Worm (Caenorhabditis elegans) whole organism, L3 larva: ENCODE data around the gene nemp-1.

ENCODE experiments used
- R02D3.7 ChIP-seq: fragments of 150-350 bp; optimal IDR thresholded peaks from 2 replicates; lab custom pipeline; 2014; ENCODE audit warnings: missing biosample characterization, missing genetic modification characterization
- ZK546.5 ChIP-seq: sonication (generic microtip); optimal IDR thresholded peaks from 2 replicates; lab custom pipeline; 2017; ENCODE audit warnings: missing biosample characterization, missing genetic modification characterization
- aly-2 ChIP-seq: fragments of 150-350 bp; optimal IDR thresholded peaks from 2 replicates; lab custom pipeline; 2014; ENCODE audit warnings: missing biosample characterization, missing genetic modification characterization
- ama-1 ChIP-seq: fragments of 150-350 bp; optimal IDR thresholded peaks from 2 replicates; lab custom pipeline; 2018
- ceh-16 ChIP-seq: sonication (generic microtip); optimal IDR thresholded peaks from 2 replicates; lab custom pipeline; 2017; ENCODE audit warnings: missing biosample characterization, missing genetic modification characterization
- ceh-28 ChIP-seq: fragments of 150-350 bp; optimal IDR thresholded peaks from 2 replicates; lab custom pipeline; 2014; ENCODE audit warnings: missing biosample characterization, missing genetic modification reagents, missing genetic modification characterization
- ceh-9 ChIP-seq: sonication (generic microtip); optimal IDR thresholded peaks from 2 replicates; lab custom pipeline; 2018; ENCODE audit warnings: missing biosample characterization, missing genetic modification characterization
- egl-27 ChIP-seq: sonication (generic microtip); optimal IDR thresholded peaks from 4 replicates; lab custom pipeline; 2017; ENCODE audit warnings: missing biosample characterization, missing genetic modification reagents, missing genetic modification characterization
- egl-5 ChIP-seq: fragments of 150-350 bp; optimal IDR thresholded peaks from 2 replicates; lab custom pipeline; 2017; ENCODE audit warnings: missing biosample characterization, missing genetic modification reagents, missing genetic modification characterization, inconsistent platforms
- elt-1 ChIP-seq: fragments of 150-350 bp; optimal IDR thresholded peaks from 2 replicates; lab custom pipeline; 2014; ENCODE audit warnings: missing biosample characterization, missing genetic modification characterization
- elt-2 ChIP-seq: sonication (generic microtip); optimal IDR thresholded peaks from 2 replicates; lab custom pipeline; 2016; ENCODE audit warnings: missing genetic modification reagents, mild to moderate bottlenecking, missing genetic modification characterization, missing compliant biosample characterization
- eor-1 ChIP-seq, 2 experiments: fragments of 150-350 bp; optimal IDR thresholded peaks; 2 replicates each; lab custom pipeline; 2014 to 2018; ENCODE audit warnings: missing biosample characterization in 2 of 2, missing genetic modification characterization in 2 of 2
- fkh-10 ChIP-seq: sonication (generic microtip); optimal IDR thresholded peaks from 2 replicates; lab custom pipeline; 2017; ENCODE audit warnings: missing biosample characterization, missing genetic modification reagents, missing genetic modification characterization
- fkh-2 ChIP-seq: fragments of 150-350 bp; optimal IDR thresholded peaks from 2 replicates; lab custom pipeline; 2014; ENCODE audit warnings: missing biosample characterization, missing genetic modification reagents, missing genetic modification characterization
- lin-39 ChIP-seq: fragments of 150-350 bp; optimal IDR thresholded peaks from 2 replicates; lab custom pipeline; 2018; ENCODE audit warnings: missing biosample characterization, missing genetic modification reagents, missing genetic modification characterization
- lsy-12 ChIP-seq: sonication (generic microtip); optimal IDR thresholded peaks from 2 replicates; lab custom pipeline; 2016; ENCODE audit warnings: mild to moderate bottlenecking, missing genetic modification characterization, missing compliant biosample characterization
- mdl-1 ChIP-seq: fragments of 150-350 bp; optimal IDR thresholded peaks from 2 replicates; lab custom pipeline; 2014; ENCODE audit warnings: missing biosample characterization, missing genetic modification characterization
- mml-1 ChIP-seq: fragments of 150-350 bp; sonication (generic microtip); optimal IDR thresholded peaks from 3 replicates; lab custom pipeline; 2014; ENCODE audit warnings: missing biosample characterization, missing genetic modification characterization
- nfya-1 ChIP-seq: sonication (generic microtip); optimal IDR thresholded peaks from 2 replicates; lab custom pipeline; 2017; ENCODE audit warnings: missing genetic modification characterization, mild to moderate bottlenecking, missing compliant biosample characterization, antibody characterized with exemption, moderate library complexity; ENCODE audit not compliant: insufficient read depth
- nhr-11 ChIP-seq: fragments of 150-350 bp; optimal IDR thresholded peaks from 2 replicates; lab custom pipeline; 2014; ENCODE audit warnings: missing biosample characterization, missing genetic modification characterization
- nhr-12 ChIP-seq: fragments of 150-350 bp; optimal IDR thresholded peaks from 2 replicates; lab custom pipeline; 2014; ENCODE audit warnings: missing biosample characterization, missing genetic modification characterization
- nhr-25 ChIP-seq: sonication (generic microtip); optimal IDR thresholded peaks from 2 replicates; lab custom pipeline; 2017; ENCODE audit warnings: missing biosample characterization, missing genetic modification characterization
- nhr-43 ChIP-seq: sonication (generic microtip); optimal IDR thresholded peaks from 2 replicates; lab custom pipeline; 2016; ENCODE audit warnings: mild to moderate bottlenecking, missing genetic modification characterization, missing compliant biosample characterization; ENCODE audit not compliant: poor library complexity, severe bottlenecking
- nhr-67 ChIP-seq: fragments of 150-350 bp; optimal IDR thresholded peaks from 2 replicates; lab custom pipeline; 2014; ENCODE audit warnings: missing biosample characterization, missing genetic modification characterization
- nhr-76 ChIP-seq: fragments of 150-350 bp; sonication (generic microtip); optimal IDR thresholded peaks from 5 replicates; lab custom pipeline; 2014; ENCODE audit warnings: missing biosample characterization, missing genetic modification characterization
- nhr-77 ChIP-seq: fragments of 150-350 bp; optimal IDR thresholded peaks from 2 replicates; lab custom pipeline; 2014; ENCODE audit warnings: missing biosample characterization, missing genetic modification characterization
- pha-4 ChIP-seq: fragments of 150-350 bp; optimal IDR thresholded peaks from 2 replicates; lab custom pipeline; 2014; ENCODE audit warnings: missing biosample characterization, missing genetic modification reagents, missing genetic modification characterization
- pqm-1 ChIP-seq: fragments of 150-350 bp; optimal IDR thresholded peaks from 2 replicates; lab custom pipeline; 2017; ENCODE audit warnings: missing biosample characterization, missing genetic modification characterization, inconsistent platforms
- sea-2 ChIP-seq: fragments of 150-350 bp; sonication (generic microtip); optimal IDR thresholded peaks from 4 replicates; lab custom pipeline; 2014; ENCODE audit warnings: missing biosample characterization, missing genetic modification reagents, missing genetic modification characterization
- snpc-4 ChIP-seq: fragments of 150-350 bp; optimal IDR thresholded peaks from 2 replicates; lab custom pipeline; 2014; ENCODE audit warnings: missing biosample characterization, missing genetic modification characterization
- tbx-2 ChIP-seq: sonication (generic microtip); optimal IDR thresholded peaks from 2 replicates; lab custom pipeline; 2016; ENCODE audit warnings: mild to moderate bottlenecking, missing genetic modification characterization, missing compliant biosample characterization
- unc-39 ChIP-seq: sonication (generic microtip); optimal IDR thresholded peaks from 4 replicates; lab custom pipeline; 2017; ENCODE audit warnings: missing biosample characterization, missing genetic modification characterization
- unc-62 ChIP-seq: fragments of 150-350 bp; sonication (generic microtip); optimal IDR thresholded peaks from 4 replicates; lab custom pipeline; 2014; ENCODE audit warnings: missing biosample characterization, missing genetic modification reagents, missing genetic modification characterization
- zag-1 ChIP-seq: fragments of 150-350 bp; optimal IDR thresholded peaks from 2 replicates; lab custom pipeline; 2014; ENCODE audit warnings: missing biosample characterization, missing genetic modification characterization
- ztf-11 ChIP-seq: fragments of 150-350 bp; optimal IDR thresholded peaks from 2 replicates; lab custom pipeline; 2014; ENCODE audit warnings: missing biosample characterization, missing genetic modification characterization

Gene nemp-1

DNA sequence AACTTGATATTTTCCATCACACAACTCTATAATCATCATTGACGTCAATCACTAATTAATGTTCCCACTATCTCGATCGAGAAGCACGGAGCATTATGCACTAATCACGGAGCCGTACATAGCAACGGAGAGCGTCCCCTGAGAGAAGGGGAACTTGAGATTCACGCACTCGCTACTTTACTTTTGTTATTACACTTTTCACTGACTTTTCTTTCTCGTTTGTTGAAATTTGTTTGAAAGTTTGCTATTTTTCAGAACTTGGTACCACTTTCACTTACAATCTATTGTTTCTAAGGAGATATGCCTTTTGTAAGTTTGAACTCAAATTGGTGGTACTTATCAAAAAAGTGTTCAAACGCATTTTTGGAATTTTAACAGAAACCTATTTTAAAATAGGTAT lies 28.0 kb upstream of the nemp-1 start, which contains the start of gene Y55B1BR.8:
Gene Y55B1BR.8 (plus strand): TSS at position 301 of the 400 bp plus-strand sequence.
- no peak for TF ChIP-seq pqm-1 (tag; lab: Kevin White, UChicago)
- TF ChIP-seq sea-2 (GFP tag; lab: Kevin White, UChicago) = no peak
- no peak for TF ChIP-seq R02D3.7 (tag; lab: Kevin White, UChicago)
- no peak for TF ChIP-seq aly-2 (tag; lab: Kevin White, UChicago)
- TF ChIP-seq egl-5 (tag; lab: Kevin White, UChicago) = no peak
- TF ChIP-seq snpc-4 (tag; lab: Kevin White, UChicago) = no peak
- no peak for TF ChIP-seq nhr-67 (tag; lab: Kevin White, UChicago)
- no peak for TF ChIP-seq nhr-76
- TF ChIP-seq fkh-10 (GFP tag; lab: Kevin White, UChicago) = no peak
- no peak for TF ChIP-seq ztf-11 (tag; lab: Kevin White, UChicago)

DNA sequence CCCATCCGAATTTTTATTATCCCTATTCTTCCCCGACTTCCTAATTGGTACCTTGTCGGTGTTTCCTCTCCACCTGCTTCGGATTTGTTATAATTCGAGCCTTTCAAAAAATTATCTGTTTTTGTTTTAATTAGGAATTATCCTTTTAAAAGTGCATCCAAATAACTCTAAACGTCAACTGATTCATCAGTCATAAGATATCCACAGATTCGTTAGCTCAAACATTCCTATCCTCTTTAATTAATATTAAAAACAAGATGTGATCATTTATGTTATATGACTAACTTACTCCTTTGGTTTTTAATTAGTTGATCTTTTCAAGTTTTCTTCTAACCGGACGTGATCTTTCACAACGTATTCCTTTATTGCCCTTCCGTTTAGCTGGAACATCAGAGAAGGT lies 25.3 kb upstream of the nemp-1 start:
- TF ChIP-seq mml-1 (tag; lab: Kevin White, UChicago) (no peak), ceh-9 (tag; lab: Kevin White, UChicago) (no peak), nhr-11 (no peak), fkh-10 (GFP tag; lab: Kevin White, UChicago) (no peak), pha-4 (tag; lab: Kevin White, UChicago) (no peak), mdl-1 (no peak), nhr-43 (no peak), unc-62 (GFP tag; lab: Kevin White, UChicago) (no peak), snpc-4 (tag; lab: Kevin White, UChicago) (no peak), tbx-2 (no peak), lsy-12 (tag; lab: Kevin White, UChicago) (no peak)

DNA sequence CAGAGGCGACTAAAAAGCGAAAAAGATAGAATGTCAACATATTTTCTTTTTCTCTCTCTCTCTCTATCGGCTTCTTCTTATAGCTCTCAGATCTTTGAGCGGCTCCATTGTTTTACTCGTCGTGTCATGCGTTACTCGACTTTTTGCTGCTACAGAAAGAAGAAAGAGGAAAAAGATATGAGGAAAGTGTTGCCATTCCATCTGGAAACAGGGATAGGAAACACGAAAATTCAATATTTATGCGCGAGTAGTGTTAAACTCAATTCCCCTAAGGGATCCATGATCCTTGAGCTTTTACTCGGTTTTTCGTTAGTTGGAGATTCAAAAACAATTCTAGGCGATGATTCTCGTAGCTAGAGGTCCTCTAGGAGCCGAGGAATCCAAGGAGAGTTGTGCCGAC lies 16.3 kb upstream of the nemp-1 start:
- TF ChIP-seq nhr-25 (tag; lab: Kevin White, UChicago) (no peak), ceh-28 (tag; lab: Kevin White, UChicago) (no peak), egl-5 (tag; lab: Kevin White, UChicago) (no peak), unc-62 (GFP tag; lab: Kevin White, UChicago) (no peak), elt-2 (tag; lab: Kevin White, UChicago) (no peak), ZK546.5 (tag; lab: Kevin White, UChicago) (no peak), unc-39 (tag; lab: Kevin White, UChicago) (no peak), zag-1 (no peak), lsy-12 (tag; lab: Kevin White, UChicago) (no peak), eor-1 (tag; optimal IDR thresholded peaks at IDR 0.05; lab: Kevin White, UChicago) (no peak), pqm-1 (tag; lab: Kevin White, UChicago) (no peak), mml-1 (tag; lab: Kevin White, UChicago) (no peak)

DNA sequence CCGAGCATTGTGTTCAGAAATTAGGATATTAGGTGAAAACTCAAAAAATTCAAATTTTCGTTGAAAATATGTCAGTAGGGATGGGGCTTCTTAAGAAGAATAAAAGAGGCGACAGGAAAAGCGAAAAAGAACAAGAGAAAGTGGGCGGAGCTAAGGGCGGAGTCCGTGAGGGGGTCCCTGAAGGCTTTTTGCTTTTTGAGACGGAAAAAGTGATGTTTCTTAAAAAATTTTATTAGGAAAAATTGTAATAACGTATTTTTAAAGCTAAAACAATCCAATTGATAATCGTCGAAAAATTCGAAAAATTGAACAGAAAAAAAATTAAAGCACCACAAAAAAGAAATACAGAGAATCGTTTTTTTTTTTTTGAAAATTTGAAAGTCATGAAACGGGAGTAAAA lies 8.4 kb upstream of the nemp-1 start, which contains the start of gene Y55B1BR.6:
Gene Y55B1BR.6 (minus strand): TSS at position 101 of the 400 bp plus-strand sequence.
- TF ChIP-seq unc-39 (tag; lab: Kevin White, UChicago) = no peak

DNA sequence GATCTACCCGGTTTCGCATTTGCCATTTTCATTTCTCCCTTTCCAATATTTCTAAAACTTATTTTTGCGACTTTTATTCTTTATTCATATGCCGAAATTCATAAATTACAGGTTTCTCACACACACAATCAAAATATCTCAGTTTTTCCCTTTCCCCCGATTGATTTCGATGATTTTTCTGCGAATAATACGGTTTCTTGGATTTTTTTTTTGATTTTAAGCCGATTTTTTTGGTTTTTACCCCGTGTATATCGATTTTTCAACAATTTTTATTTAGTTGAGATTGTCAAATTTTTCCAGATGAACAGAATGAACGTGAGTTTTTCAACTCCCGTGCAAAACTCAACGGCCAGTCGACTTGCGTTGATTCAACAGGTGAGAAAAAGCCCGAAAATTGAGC lies 3.0 kb downstream of the nemp-1 start, which contains the start of gene mat-3:
Gene mat-3 (plus strand): TSS at position 301 of the 400 bp plus-strand sequence.
- TF ChIP-seq unc-39 (tag; lab: Kevin White, UChicago) = no peak
- TF ChIP-seq sea-2 (GFP tag; lab: Kevin White, UChicago) = no peak
- TF ChIP-seq fkh-2 (tag; lab: Kevin White, UChicago) = no peak
- no peak for TF ChIP-seq eor-1 (tag; optimal IDR thresholded peaks at IDR 0.05; lab: Kevin White, UChicago)
- no peak for TF ChIP-seq ztf-11 (tag; lab: Kevin White, UChicago)
- TF ChIP-seq unc-62 (GFP tag; lab: Kevin White, UChicago) = no peak
- TF ChIP-seq ZK546.5 (tag; lab: Kevin White, UChicago) = no peak
- TF ChIP-seq ceh-9 (tag; lab: Kevin White, UChicago) = no peak
- TF ChIP-seq aly-2 (tag; lab: Kevin White, UChicago) = no peak
- TF ChIP-seq, all 47 proteins: peak for 0

DNA sequence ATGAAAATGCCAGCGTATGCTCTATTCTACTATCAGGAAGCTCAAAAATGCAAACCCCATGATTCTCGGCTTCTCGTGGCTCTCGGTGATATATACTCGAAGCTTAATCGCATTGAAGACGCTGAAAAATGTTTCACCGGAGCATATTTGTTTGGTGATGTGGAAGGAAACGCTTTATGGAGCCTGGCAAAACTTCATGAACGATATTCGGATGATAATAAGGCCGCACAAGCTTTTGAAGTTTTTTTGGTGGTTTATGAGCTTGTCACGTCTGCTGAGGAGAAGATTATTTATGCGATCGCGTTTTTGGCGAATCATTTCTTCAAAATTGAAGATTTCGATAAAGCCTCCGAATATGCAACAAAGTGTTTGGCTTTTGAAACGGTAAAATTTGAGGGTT lies 9.1 kb downstream of the nemp-1 start:
- TF ChIP-seq mml-1 (tag; lab: Kevin White, UChicago) (no peak), fkh-10 (GFP tag; lab: Kevin White, UChicago) (no peak), pha-4 (tag; lab: Kevin White, UChicago) (no peak), nhr-25 (tag; lab: Kevin White, UChicago) (no peak), ceh-9 (tag; lab: Kevin White, UChicago) (no peak), fkh-2 (tag; lab: Kevin White, UChicago) (no peak), lin-39 (tag; lab: Kevin White, UChicago) (no peak), nhr-12 (tag; lab: Kevin White, UChicago) (no peak), nhr-77 (tag; lab: Kevin White, UChicago) (no peak), nfya-1 (tag; lab: Kevin White, UChicago) (no peak), elt-2 (tag; lab: Kevin White, UChicago) (no peak), egl-27 (tag; lab: Kevin White, UChicago) (no peak), pqm-1 (tag; lab: Kevin White, UChicago) (no peak), snpc-4 (tag; lab: Kevin White, UChicago) (no peak), ceh-16 (no peak), unc-39 (tag; lab: Kevin White, UChicago) (no peak), ama-1 (lab: Kevin White, UChicago) (no peak), elt-1 (tag; lab: Kevin White, UChicago) (no peak)
- TF ChIP-seq, all 47 proteins: peak for 0
